Worm (Caenorhabditis elegans) whole organism, midembryonic: ENCODE measurements around the gene W06G6.17.

Experiments
- T22C8.4 ChIP-seq: fragments of 200-800 bp; sonication (Bioruptor generic); IDR thresholded peaks from 2 replicates; pipeline ENCODE4 v1.3.6; 2022; ENCODE audit warnings: missing genetic modification characterization, missing compliant biosample characterization
- cog-1 ChIP-seq: sonication (generic microtip); optimal IDR thresholded peaks from 2 replicates; lab custom pipeline; 2016; ENCODE audit warnings: missing genetic modification characterization, missing compliant biosample characterization
- flt-1 ChIP-seq: fragments of 200-800 bp; sonication (Bioruptor generic); IDR thresholded peaks from 2 replicates; pipeline ENCODE4 v1.3.6; 2022; ENCODE audit warnings: missing genetic modification characterization, missing compliant biosample characterization
- med-1 ChIP-seq: sonication (generic microtip); optimal IDR thresholded peaks from 2 replicates; lab custom pipeline; 2017; ENCODE audit warnings: missing genetic modification characterization, mild to moderate bottlenecking, missing compliant biosample characterization, antibody characterized with exemption, missing genetic modification reagents; ENCODE audit not compliant: insufficient read depth
- ref-1 ChIP-seq: fragments of 200-800 bp; sonication (Bioruptor generic); conservative IDR thresholded peaks from 2 replicates; pipeline ENCODE4 v1.3.6; 2022; ENCODE audit warnings: missing genetic modification reagents, missing genetic modification characterization, missing compliant biosample characterization
- ztf-23 ChIP-seq: fragments of 200-800 bp; sonication (Bioruptor generic); IDR thresholded peaks from 2 replicates; pipeline ENCODE4 v1.3.6; 2022; ENCODE audit warnings: missing genetic modification reagents, missing genetic modification characterization, missing compliant biosample characterization
- ztf-29 ChIP-seq: fragments of 200-800 bp; sonication (Bioruptor generic); IDR thresholded peaks from 2 replicates; pipeline ENCODE4 v1.3.6; 2022; ENCODE audit warnings: missing genetic modification reagents, missing genetic modification characterization, missing compliant biosample characterization

ce11 chrV:16638204-16638603, 6.8 kb downstream of the W06G6.17 start, which contains the start of gene srw-76:
- no peak for TF ChIP-seq T22C8.4
- TF ChIP-seq ztf-29 (GFP tag; lab: Robert Waterston, UW) = no peak
- TF ChIP-seq cog-1 = no peak
- no peak for TF ChIP-seq ztf-23 (GFP tag; lab: Robert Waterston, UW)
- TF ChIP-seq flt-1 = no peak
- TF ChIP-seq med-1 (GFP tag; lab: Kevin White, UChicago) = no peak
- no peak for TF ChIP-seq ref-1 (GFP tag; lab: Robert Waterston, UW)
